Worm (Caenorhabditis elegans) whole organism, dauer: Measurements from ENCODE around the gene F16B12.4.

ENCODE experiments used
- unc-62 ChIP-seq: sonication (generic microtip); optimal IDR thresholded peaks from 2 replicates; lab custom pipeline; 2017; ENCODE audit warnings: missing biosample characterization, missing genetic modification reagents, missing genetic modification characterization

F16B12.4 gene

DNA sequence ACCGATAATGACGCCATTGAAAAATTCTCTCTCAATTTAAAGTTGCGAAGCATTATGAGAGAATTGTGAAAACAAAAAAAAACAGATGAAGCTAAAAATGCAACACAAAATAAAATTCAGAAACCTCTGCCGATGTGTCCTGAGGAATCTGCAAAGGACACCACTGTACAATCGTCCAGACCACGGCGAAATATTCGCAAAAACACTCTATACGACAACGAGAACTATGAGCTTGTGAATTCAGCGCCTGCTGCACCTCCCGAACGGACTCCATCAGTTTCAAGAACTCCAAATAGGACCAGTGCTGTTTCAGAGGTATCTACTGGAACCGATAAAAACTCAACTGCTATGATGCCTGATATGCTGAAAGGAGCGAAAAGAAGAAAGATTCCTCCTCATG, 4.0 kb upstream of the F16B12.4 start:
- TF ChIP-seq unc-62 (GFP tag; lab: Kevin White, UChicago), result no peak

DNA sequence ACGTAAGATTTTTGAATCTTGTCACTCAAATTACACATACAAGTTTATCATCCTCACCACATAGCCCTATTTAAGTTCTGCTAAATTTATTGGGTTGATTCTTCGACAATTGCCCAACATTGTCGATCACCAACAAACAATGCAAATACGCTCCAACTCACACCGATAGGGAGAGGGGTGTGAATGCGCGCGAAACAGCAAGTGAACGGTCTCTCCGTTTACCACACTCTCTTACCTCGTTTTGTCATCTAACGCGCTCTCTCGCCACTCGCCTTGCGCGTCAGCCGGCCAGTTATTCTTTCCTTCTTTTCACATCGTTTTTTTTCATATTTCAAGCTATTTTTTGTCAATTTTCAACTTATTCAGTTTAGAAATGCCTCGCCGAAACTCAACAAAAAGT, 3.5 kb upstream of the F16B12.4 start, which contains the start of gene F16B12.6:
F16B12.6 (plus strand) TSS at position 331 of the 400 bp plus-strand sequence.
- TF ChIP-seq unc-62 (GFP tag; lab: Kevin White, UChicago), result no peak

- no peak for TF ChIP-seq unc-62 (GFP tag; lab: Kevin White, UChicago)
These were observed 7.5 kb downstream of the F16B12.4 start for ce11 chrX:14090990-14091389.

DNA sequence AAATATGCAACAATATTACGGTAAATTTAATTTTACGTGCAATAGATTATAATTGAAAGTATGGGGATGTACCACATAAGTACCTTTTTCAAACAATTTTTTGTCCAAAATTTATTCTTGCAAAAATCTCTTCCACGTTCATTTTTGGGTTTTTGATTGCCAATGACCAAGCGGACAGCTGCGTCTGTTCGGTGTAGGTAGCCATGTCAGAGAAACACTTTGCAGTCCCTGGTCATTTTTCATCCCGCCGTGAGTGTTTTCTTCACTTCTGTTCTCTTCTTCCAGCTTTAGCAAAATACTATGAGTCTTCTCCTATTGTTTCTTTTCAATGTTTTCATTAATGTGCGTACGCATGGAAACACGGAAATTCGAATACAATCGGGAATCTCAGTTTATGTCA, 8.4 kb downstream of the F16B12.4 start, which contains the start of gene dsl-4:
dsl-4 (plus strand) TSS at position 301 of the 400 bp plus-strand sequence.
- no peak for TF ChIP-seq unc-62 (GFP tag; lab: Kevin White, UChicago)

- TF ChIP-seq unc-62 (GFP tag; lab: Kevin White, UChicago), result no peak
These were observed 13.3 kb downstream of the F16B12.4 start, which contains the start of gene F16B12.1 for ce11 chrX:14085208-14085607. F16B12.1 (plus strand) TSS chrX:14085508.

- no peak for TF ChIP-seq unc-62 (GFP tag; lab: Kevin White, UChicago)
These were observed 14.2 kb downstream of the F16B12.4 start, which contains the start of gene C33G3.6 for ce11 chrX:14084230-14084629. C33G3.6 (minus strand) TSS chrX:14084330.

DNA sequence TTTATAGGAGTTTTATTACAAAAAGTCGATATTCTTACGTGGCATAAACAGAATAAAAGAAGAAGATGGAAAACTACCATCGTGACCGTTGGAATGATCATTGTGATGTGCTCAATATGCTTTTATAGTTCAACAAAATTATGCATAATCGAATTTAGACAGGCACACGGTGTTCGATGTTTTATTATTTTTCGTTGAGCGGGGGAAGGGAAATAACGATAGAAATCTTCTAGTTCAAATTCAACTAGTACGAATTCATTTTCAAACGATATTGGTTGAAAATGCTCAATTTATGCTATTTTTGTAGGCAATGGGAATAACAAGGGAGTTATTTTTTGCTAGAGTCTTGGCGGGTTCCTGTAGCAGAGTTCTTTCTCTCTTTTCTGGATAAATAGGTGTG, 19.9 kb downstream of the F16B12.4 start, which contains the start of gene C33G3.5:
C33G3.5 (minus strand) TSS at position 101 of the 400 bp plus-strand sequence.
- TF ChIP-seq unc-62 (GFP tag; lab: Kevin White, UChicago), result no peak

- no peak for TF ChIP-seq unc-62 (GFP tag; lab: Kevin White, UChicago)
These were observed 27.5 kb downstream of the F16B12.4 start, which contains the start of gene C33G3.4 for ce11 chrX:14070950-14071349. C33G3.4 (plus strand) TSS chrX:14071162.

DNA sequence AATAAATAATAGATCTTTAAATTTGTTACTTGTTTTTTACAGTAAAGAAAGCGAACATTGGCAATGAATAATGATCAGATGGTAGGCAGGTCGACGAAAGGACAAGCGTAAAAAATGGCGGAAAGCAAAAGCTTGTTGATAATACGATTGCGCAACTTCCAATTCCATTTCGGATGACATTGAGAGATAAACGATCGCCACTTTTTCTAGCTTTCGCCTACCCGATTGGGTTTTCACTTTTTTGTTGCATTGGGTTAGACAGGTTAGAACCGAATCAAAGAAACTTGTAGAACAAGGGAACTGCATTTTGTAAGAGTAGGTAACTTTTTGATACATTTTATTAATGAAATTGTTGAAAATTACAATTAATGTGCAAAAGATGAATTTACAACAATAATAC, 28.9 kb downstream of the F16B12.4 start:
- TF ChIP-seq unc-62 (GFP tag; lab: Kevin White, UChicago), result no peak

DNA sequence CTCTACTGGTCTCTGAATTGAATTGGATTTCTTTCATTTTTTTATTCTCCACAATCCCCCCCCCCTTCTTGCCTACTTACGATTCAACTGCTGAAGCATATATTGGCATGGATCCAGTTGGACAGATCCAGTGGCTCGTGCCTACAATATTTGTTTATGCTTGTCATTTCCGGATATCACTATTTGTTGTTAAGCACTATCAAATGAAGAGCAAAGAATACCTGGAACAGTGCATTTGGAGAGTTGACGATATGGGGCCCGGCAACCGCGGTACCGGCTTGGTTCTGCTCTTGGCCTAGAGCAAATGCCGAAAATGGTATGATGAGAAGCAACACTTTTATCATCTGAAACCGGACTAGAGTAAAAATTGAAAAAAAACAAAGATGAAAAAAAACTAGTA, 30.8 kb downstream of the F16B12.4 start, which contains the start of gene lgc-21:
lgc-21 (minus strand) TSS at position 344 of the 400 bp plus-strand sequence.
- no peak for TF ChIP-seq unc-62 (GFP tag; lab: Kevin White, UChicago)

DNA sequence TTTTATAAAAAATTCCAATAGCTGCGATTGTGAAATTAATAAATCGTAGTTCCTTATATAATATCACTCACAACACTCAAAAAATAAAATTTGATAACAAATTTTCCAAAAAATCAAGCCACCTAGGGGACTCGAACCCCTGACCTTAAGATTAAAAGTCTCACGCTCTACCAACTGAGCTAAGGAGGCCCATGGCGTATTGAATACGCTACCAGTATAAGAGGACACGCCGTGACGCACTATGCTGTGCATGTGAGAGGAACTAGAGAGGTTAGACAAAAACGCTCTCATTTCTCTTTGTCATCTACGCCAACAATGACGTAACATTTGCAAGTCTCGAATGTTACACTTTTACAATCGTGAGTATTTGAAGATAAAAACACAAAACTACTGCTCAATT, 34.6 kb downstream of the F16B12.4 start:
- no peak for TF ChIP-seq unc-62 (GFP tag; lab: Kevin White, UChicago)

ce11 chrX:14062771-14063170, 35.7 kb downstream of the F16B12.4 start:
- TF ChIP-seq unc-62 (GFP tag; lab: Kevin White, UChicago), result no peak

DNA sequence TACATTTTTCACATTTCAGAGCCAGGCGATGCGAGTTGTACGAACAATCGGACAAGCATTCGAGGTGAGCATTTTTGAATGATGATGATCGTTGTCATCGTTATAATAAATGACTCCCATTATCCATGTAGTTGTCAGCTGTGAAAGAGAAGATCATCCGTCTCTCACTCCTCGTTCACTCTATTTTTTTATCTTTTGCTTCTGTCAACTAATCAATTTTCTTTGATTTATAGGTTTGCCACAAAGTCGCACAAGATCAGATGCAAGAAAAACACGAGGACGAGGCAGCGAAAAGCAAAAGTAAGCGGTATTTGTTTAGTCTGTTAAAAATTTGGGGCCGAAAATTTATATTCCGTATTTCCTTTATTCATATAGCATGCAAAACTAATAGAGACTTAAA, 41.9 kb downstream of the F16B12.4 start:
- no peak for TF ChIP-seq unc-62 (GFP tag; lab: Kevin White, UChicago)

DNA sequence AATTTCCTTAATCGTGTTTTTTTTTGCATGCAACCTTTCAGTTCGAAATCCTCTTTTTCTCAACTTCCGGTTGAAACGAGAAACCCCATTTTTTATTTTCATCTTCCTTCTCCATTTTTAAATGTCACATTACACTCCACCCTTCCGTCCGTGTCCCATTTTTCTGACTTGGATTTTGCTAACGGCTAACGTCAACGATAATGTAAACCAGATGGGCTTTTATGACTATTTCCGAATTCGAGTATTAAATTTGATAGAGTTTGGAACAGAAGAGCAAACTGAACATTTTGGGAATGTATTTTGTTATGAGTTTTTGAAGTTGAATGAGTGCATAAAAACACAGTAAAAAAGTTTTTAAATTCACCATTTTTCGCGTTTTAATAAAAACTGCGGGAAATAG, 42.8 kb downstream of the F16B12.4 start:
- TF ChIP-seq unc-62 (GFP tag; lab: Kevin White, UChicago), result no peak

DNA sequence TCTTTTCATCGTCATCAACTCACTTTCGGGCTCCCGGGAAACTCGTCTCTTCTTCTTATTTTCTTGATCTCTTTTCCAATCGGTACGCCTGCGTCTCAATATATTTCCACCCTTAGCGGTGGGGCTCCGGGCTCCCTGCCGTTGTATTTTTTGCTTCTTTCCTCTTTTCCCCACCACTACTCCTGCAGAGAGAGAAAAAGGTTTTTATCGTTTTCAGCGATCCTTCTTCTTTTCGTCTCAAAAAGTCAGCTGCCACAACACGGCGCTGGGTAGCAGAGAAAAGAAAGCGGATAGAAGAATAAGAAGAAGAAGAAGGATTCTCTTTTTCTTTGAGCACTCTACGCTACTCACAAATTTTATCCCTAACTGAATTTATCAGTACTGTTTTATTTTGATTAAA, 43.7 kb downstream of the F16B12.4 start:
- TF ChIP-seq unc-62 (GFP tag; lab: Kevin White, UChicago), result no peak

- no peak for TF ChIP-seq unc-62 (GFP tag; lab: Kevin White, UChicago)
These were observed 44.7 kb downstream of the F16B12.4 start for ce11 chrX:14053754-14054153.

ce11 chrX:14049235-14049634, 49.2 kb downstream of the F16B12.4 start, which contains the start of gene dyc-1:
dyc-1 (plus strand) TSS chrX:14049535.
- no peak for TF ChIP-seq unc-62 (GFP tag; lab: Kevin White, UChicago)
